Comparison of ENCODE assay signal across 6 fruit fly cellular contexts in genomic region chr2L:3477057-3477755, dm6.
A peak's percentile ranks its signal among the peaks of the same experiment; 100 is the strongest.
TF ChIP-seq lines count a peak whose summit lies in the region.

No protein-coding gene starts in this region.

- TF ChIP-seq CTCF in whole organism, embryonic (GFP tag; optimal IDR thresholded peaks at IDR 0.05; lab: Kevin White, UChicago) = no peak

TF ChIP-seq in whole organism, 6 proteins besides CTCF, POLR2A, EP300 and RAD21:
- no peak for TF ChIP-seq usp (GFP tag; optimal IDR thresholded peaks at IDR 0.05; lab: Kevin White, UChicago)
- no peak for TF ChIP-seq psq (optimal IDR thresholded peaks at IDR 0.05; lab: Kevin White, UChicago)
- TF ChIP-seq EcR (GFP tag; optimal IDR thresholded peaks at IDR 0.05; lab: Kevin White, UChicago) = no peak
- peak; percentile 85 for TF ChIP-seq pan (optimal IDR thresholded peaks at IDR 0.05; lab: Kevin White, UChicago)
- no peak for TF ChIP-seq CG8478 (optimal IDR thresholded peaks at IDR 0.05; lab: Kevin White, UChicago)
- no peak for TF ChIP-seq Dll (optimal IDR thresholded peaks at IDR 0.05; lab: Kevin White, UChicago)

TF ChIP-seq in whole organism, adult, 20 proteins besides CTCF, POLR2A, EP300 and RAD21:
- TF ChIP-seq CG14711 (tag; optimal IDR thresholded peaks at IDR 0.05; lab: Kevin White, UChicago) (no peak), pad (GFP tag; optimal IDR thresholded peaks at IDR 0.05; lab: Kevin White, UChicago) (no peak), CG7045 (GFP tag; optimal IDR thresholded peaks at IDR 0.05; lab: Kevin White, UChicago) (peak; percentile 52), bab1 (GFP tag; optimal IDR thresholded peaks at IDR 0.05; lab: Kevin White, UChicago) (peak; percentile 7), cnc (optimal IDR thresholded peaks at IDR 0.05; lab: Kevin White, UChicago) (peak in 1 of 2 experiments; percentile 8), CG1620 (GFP tag; optimal IDR thresholded peaks at IDR 0.05; lab: Kevin White, UChicago) (no peak), cic (GFP tag; optimal IDR thresholded peaks at IDR 0.05; lab: Kevin White, UChicago) (no peak), Crg-1 (GFP tag; optimal IDR thresholded peaks at IDR 0.05; lab: Kevin White, UChicago) (no peak), CG5204 (GFP tag; optimal IDR thresholded peaks at IDR 0.05; lab: Kevin White, UChicago) (peak; percentile 66), CG11617 (GFP tag; optimal IDR thresholded peaks at IDR 0.05; lab: Kevin White, UChicago) (peak; percentile 24), Hr96 (GFP tag; optimal IDR thresholded peaks at IDR 0.05; lab: Kevin White, UChicago) (peak; percentile 28)

TF ChIP-seq in whole organism, embryonic, 481 proteins besides CTCF, POLR2A, EP300 and RAD21 (continues in another document):
- TF ChIP-seq Rfx (GFP tag; IDR thresholded peaks at IDR 0.05; lab: Robert Waterston, UW) (peak; percentile 40; the same call in 1 of the 2 replicates), Hmx (GFP tag; optimal IDR thresholded peaks at IDR 0.05; lab: Kevin White, UChicago) (peak; percentile 23), Sox102F (GFP tag; optimal IDR thresholded peaks at IDR 0.05; lab: Kevin White, UChicago) (peak; percentile 39), CoRest (tag; optimal IDR thresholded peaks at IDR 0.05; lab: Kevin White, UChicago) (peak; percentile 65), CG18262 (tag; optimal IDR thresholded peaks at IDR 0.05; lab: Kevin White, UChicago) (peak; percentile 28), Camta (GFP tag; optimal IDR thresholded peaks at IDR 0.05; lab: Kevin White, UChicago) (no peak), lab (GFP tag; optimal IDR thresholded peaks at IDR 0.05; lab: Kevin White, UChicago) (no peak), H15 (GFP tag; IDR thresholded peaks at IDR 0.05; lab: Robert Waterston, UW) (no peak), CG7839 (tag; optimal IDR thresholded peaks at IDR 0.05; lab: Kevin White, UChicago) (peak; percentile 52), caup (GFP tag; optimal IDR thresholded peaks at IDR 0.05; lab: Kevin White, UChicago; ENCODE audit: severe bottlenecking) (peak; percentile 4), row (GFP tag; IDR thresholded peaks at IDR 0.05; lab: Robert Waterston, UW) (peak; percentile 76), CG10147 (GFP tag; optimal IDR thresholded peaks at IDR 0.05; lab: Kevin White, UChicago) (peak; percentile 32), Atf-2 (GFP tag; optimal IDR thresholded peaks at IDR 0.05; lab: Kevin White, UChicago) (peak; percentile 28), Max (GFP tag; optimal IDR thresholded peaks at IDR 0.05; lab: Kevin White, UChicago) (peak; percentile 7), her (GFP tag; optimal IDR thresholded peaks at IDR 0.05; lab: Kevin White, UChicago) (peak; percentile 5), bowl (GFP tag; IDR thresholded peaks at IDR 0.05; lab: Robert Waterston, UW) (no peak), CG9727 (GFP tag; optimal IDR thresholded peaks at IDR 0.05; lab: Kevin White, UChicago) (peak; percentile 58), CG10654 (GFP tag; optimal IDR thresholded peaks at IDR 0.05; lab: Kevin White, UChicago) (peak; percentile 13), zfh2 (GFP tag; optimal IDR thresholded peaks at IDR 0.05; lab: Kevin White, UChicago) (peak; percentile 42)

TF ChIP-seq in whole organism, prepupa, 60 proteins besides CTCF, POLR2A, EP300 and RAD21 (continues in another document):
- TF ChIP-seq OdsH (GFP tag; optimal IDR thresholded peaks at IDR 0.05; lab: Kevin White, UChicago) (peak; percentile 40), pdm3 (GFP tag; optimal IDR thresholded peaks at IDR 0.05; lab: Kevin White, UChicago) (peak; percentile 14), CG10669 (GFP tag; optimal IDR thresholded peaks at IDR 0.05; lab: Kevin White, UChicago) (no peak), CG7368 (GFP tag; optimal IDR thresholded peaks at IDR 0.05; lab: Kevin White, UChicago) (no peak), Eip78C (GFP tag; lab: Kevin White, UChicago) (peak; percentile 84), lz (GFP tag; optimal IDR thresholded peaks at IDR 0.05; lab: Kevin White, UChicago) (peak; percentile 6), net (GFP tag; optimal IDR thresholded peaks at IDR 0.05; lab: Kevin White, UChicago) (peak; percentile 54), CG3919 (GFP tag; optimal IDR thresholded peaks at IDR 0.05; lab: Kevin White, UChicago) (peak; percentile 18), fkh (GFP tag; optimal IDR thresholded peaks at IDR 0.05; lab: Kevin White, UChicago) (peak; percentile 41), CG1621 (tag; optimal IDR thresholded peaks at IDR 0.05; lab: Kevin White, UChicago) (no peak), Hr39 (GFP tag; optimal IDR thresholded peaks at IDR 0.05; lab: Kevin White, UChicago) (no peak), Sox14 (GFP tag; optimal IDR thresholded peaks at IDR 0.05; lab: Kevin White, UChicago) (peak; percentile 25), CG10631 (GFP tag; optimal IDR thresholded peaks at IDR 0.05; lab: Kevin White, UChicago) (peak; percentile 3), CG32006 (GFP tag; optimal IDR thresholded peaks at IDR 0.05; lab: Kevin White, UChicago) (peak; percentile 70), CG8319 (GFP tag; optimal IDR thresholded peaks at IDR 0.05; lab: Kevin White, UChicago) (no peak), esn (GFP tag; optimal IDR thresholded peaks at IDR 0.05; lab: Kevin White, UChicago) (no peak), CG16779 (tag; optimal IDR thresholded peaks at IDR 0.05; lab: Kevin White, UChicago) (no peak), CG6276 (GFP tag; optimal IDR thresholded peaks at IDR 0.05; lab: Kevin White, UChicago) (peak; percentile 8), achi (GFP tag; optimal IDR thresholded peaks at IDR 0.05; lab: Kevin White, UChicago) (peak; percentile 1), Eip75B (GFP tag; optimal IDR thresholded peaks at IDR 0.05; lab: Kevin White, UChicago) (no peak)

TF ChIP-seq in whole organism, pupa, 21 proteins besides CTCF, POLR2A, EP300 and RAD21:
- TF ChIP-seq CG8301 (tag; optimal IDR thresholded peaks at IDR 0.05; lab: Kevin White, UChicago) (no peak), CG13204 (GFP tag; optimal IDR thresholded peaks at IDR 0.05; lab: Kevin White, UChicago) (no peak), fd96Ca (GFP tag; IDR thresholded peaks at IDR 0.05; lab: Robert Waterston, UW) (no peak), CG34367 (tag; optimal IDR thresholded peaks at IDR 0.05; lab: Kevin White, UChicago) (no peak), CG10348 (GFP tag; IDR thresholded peaks at IDR 0.05; lab: Robert Waterston, UW) (no peak), CG17806 (tag; optimal IDR thresholded peaks at IDR 0.05; lab: Kevin White, UChicago) (no peak), CG8159 (tag; optimal IDR thresholded peaks at IDR 0.05; lab: Kevin White, UChicago) (peak; percentile 4), CG4496 (GFP tag; IDR thresholded peaks at IDR 0.05; lab: Robert Waterston, UW) (peak; percentile 28; the same call in 1 of the 3 replicates), Pif1B (GFP tag; optimal IDR thresholded peaks at IDR 0.05; lab: Kevin White, UChicago) (no peak), CG14655 (GFP tag; optimal IDR thresholded peaks at IDR 0.05; lab: Kevin White, UChicago) (no peak), CG15710 (tag; optimal IDR thresholded peaks at IDR 0.05; lab: Kevin White, UChicago) (no peak), Ets98B (GFP tag; IDR thresholded peaks at IDR 0.05; lab: Robert Waterston, UW) (no peak), EcR (GFP tag; optimal IDR thresholded peaks at IDR 0.05; lab: Kevin White, UChicago) (no peak), Snoo (tag; optimal IDR thresholded peaks at IDR 0.05; lab: Kevin White, UChicago) (no peak), gl (tag; optimal IDR thresholded peaks at IDR 0.05; lab: Kevin White, UChicago) (no peak), Pif1A (GFP tag; optimal IDR thresholded peaks at IDR 0.05; lab: Kevin White, UChicago) (no peak)

TF ChIP-seq in whole organism, wandering third instar larva, 38 proteins besides CTCF, POLR2A, EP300 and RAD21:
- TF ChIP-seq Abd-B (GFP tag; optimal IDR thresholded peaks at IDR 0.05; lab: Kevin White, UChicago) = no peak
- TF ChIP-seq foxo (GFP tag; optimal IDR thresholded peaks at IDR 0.05; lab: Kevin White, UChicago) = peak in 1 of 2 experiments; percentile 1
- TF ChIP-seq GATAd (GFP tag; optimal IDR thresholded peaks at IDR 0.05; lab: Kevin White, UChicago) = no peak
- no peak for TF ChIP-seq h (GFP tag; optimal IDR thresholded peaks at IDR 0.05; lab: Kevin White, UChicago)
- no peak for TF ChIP-seq pan (optimal IDR thresholded peaks at IDR 0.05; lab: Kevin White, UChicago)
- peak; percentile 2 for TF ChIP-seq sv (GFP tag; optimal IDR thresholded peaks at IDR 0.05; lab: Kevin White, UChicago)
- no peak for TF ChIP-seq Jra (GFP tag; optimal IDR thresholded peaks at IDR 0.05; lab: Kevin White, UChicago)
- no peak for TF ChIP-seq rgr (GFP tag; optimal IDR thresholded peaks at IDR 0.05; lab: Kevin White, UChicago)
- TF ChIP-seq OdsH (GFP tag; optimal IDR thresholded peaks at IDR 0.05; lab: Kevin White, UChicago) = no peak
- TF ChIP-seq lola (GFP tag; optimal IDR thresholded peaks at IDR 0.05; lab: Kevin White, UChicago) = no peak
- peak; percentile 10 for TF ChIP-seq woc (GFP tag; optimal IDR thresholded peaks at IDR 0.05; lab: Kevin White, UChicago)
- TF ChIP-seq Rel (GFP tag; optimal IDR thresholded peaks at IDR 0.05; lab: Kevin White, UChicago) = no peak
- TF ChIP-seq Rel (tag; optimal IDR thresholded peaks at IDR 0.05; lab: Kevin White, UChicago) = no peak
- TF ChIP-seq CrebA (GFP tag; optimal IDR thresholded peaks at IDR 0.05; lab: Kevin White, UChicago; ENCODE audit: borderline replicate concordance) = no peak
- no peak for TF ChIP-seq Hr83 (GFP tag; optimal IDR thresholded peaks at IDR 0.05; lab: Kevin White, UChicago; ENCODE audit: poor library complexity, severe bottlenecking)
